In the genomic region with DNA sequence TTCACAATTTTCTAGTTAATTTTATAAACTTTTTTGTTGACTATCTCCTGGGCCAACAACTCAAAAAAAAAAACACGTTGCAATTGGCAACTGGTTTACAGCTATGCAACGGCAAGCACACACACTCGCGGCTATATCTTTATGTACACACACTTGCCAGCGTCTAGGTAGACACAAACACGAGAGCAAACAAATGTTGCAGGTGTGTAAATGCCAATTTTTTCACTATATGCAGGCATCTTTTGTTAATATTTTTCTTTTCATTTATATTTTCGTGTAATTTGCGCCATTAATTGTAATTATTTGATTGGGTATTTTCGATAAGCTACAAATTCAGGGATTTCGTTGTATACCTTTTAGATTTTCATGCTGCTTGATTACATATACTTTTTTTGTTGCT, we compare ENCODE assay signal across 1 fruit fly cellular context.
TF ChIP-seq lines count a peak whose summit lies in the region.

No protein-coding gene starts in this region.

TF ChIP-seq in whole organism, prepupa, 60 proteins besides CTCF, POLR2A, EP300 and RAD21 (continued from another document):
- TF ChIP-seq CG6276 (GFP tag; optimal IDR thresholded peaks at IDR 0.05; lab: Kevin White, UChicago) (no peak), CG7368 (GFP tag; optimal IDR thresholded peaks at IDR 0.05; lab: Kevin White, UChicago) (no peak), fd85E (GFP tag; optimal IDR thresholded peaks at IDR 0.05; lab: Kevin White, UChicago) (no peak), Hr4 (GFP tag; optimal IDR thresholded peaks at IDR 0.05; lab: Kevin White, UChicago) (no peak), CG31627 (GFP tag; optimal IDR thresholded peaks at IDR 0.05; lab: Kevin White, UChicago) (no peak), CG32006 (GFP tag; optimal IDR thresholded peaks at IDR 0.05; lab: Kevin White, UChicago) (no peak), cyc (GFP tag; optimal IDR thresholded peaks at IDR 0.05; lab: Kevin White, UChicago) (no peak), CG6163 (GFP tag; IDR thresholded peaks at IDR 0.05; lab: Robert Waterston, UW) (0 out of 3 replicates have a peak, but pooled peaks have one; percentile 20), fd59A (GFP tag; optimal IDR thresholded peaks at IDR 0.05; lab: Kevin White, UChicago) (no peak), CG8119 (GFP tag; IDR thresholded peaks at IDR 0.05; lab: Robert Waterston, UW) (no peak), Met (GFP tag; optimal IDR thresholded peaks at IDR 0.05; lab: Kevin White, UChicago) (no peak), Hr38 (GFP tag; optimal IDR thresholded peaks at IDR 0.05; lab: Kevin White, UChicago) (no peak), eg (GFP tag; IDR thresholded peaks at IDR 0.05; lab: Robert Waterston, UW) (peak; percentile 9; the same call in 1 of the 3 replicates), Eip75B (GFP tag; optimal IDR thresholded peaks at IDR 0.05; lab: Kevin White, UChicago) (no peak), Sox15 (GFP tag; optimal IDR thresholded peaks at IDR 0.05; lab: Kevin White, UChicago) (no peak), OdsH (GFP tag; optimal IDR thresholded peaks at IDR 0.05; lab: Kevin White, UChicago) (no peak), vri (GFP tag; optimal IDR thresholded peaks at IDR 0.05; lab: Kevin White, UChicago) (no peak), CG15336 (GFP tag; IDR thresholded peaks at IDR 0.05; lab: Robert Waterston, UW) (0 out of 2 replicates have a peak, but pooled peaks have one; percentile 10), dsx (GFP tag; optimal IDR thresholded peaks at IDR 0.05; lab: Kevin White, UChicago; ENCODE audit: poor library complexity, severe bottlenecking) (no peak), CG16779 (tag; optimal IDR thresholded peaks at IDR 0.05; lab: Kevin White, UChicago) (no peak), CG10669 (GFP tag; optimal IDR thresholded peaks at IDR 0.05; lab: Kevin White, UChicago) (no peak), Ets21C (GFP tag; optimal IDR thresholded peaks at IDR 0.05; lab: Kevin White, UChicago) (no peak), lz (GFP tag; optimal IDR thresholded peaks at IDR 0.05; lab: Kevin White, UChicago) (no peak), CG6792 (GFP tag; optimal IDR thresholded peaks at IDR 0.05; lab: Kevin White, UChicago) (no peak)
TF ChIP-seq in whole organism, prepupa: peak in this region for 9.
